Worm (Caenorhabditis elegans): ENCODE data around the gene acbp-7.

DNA sequence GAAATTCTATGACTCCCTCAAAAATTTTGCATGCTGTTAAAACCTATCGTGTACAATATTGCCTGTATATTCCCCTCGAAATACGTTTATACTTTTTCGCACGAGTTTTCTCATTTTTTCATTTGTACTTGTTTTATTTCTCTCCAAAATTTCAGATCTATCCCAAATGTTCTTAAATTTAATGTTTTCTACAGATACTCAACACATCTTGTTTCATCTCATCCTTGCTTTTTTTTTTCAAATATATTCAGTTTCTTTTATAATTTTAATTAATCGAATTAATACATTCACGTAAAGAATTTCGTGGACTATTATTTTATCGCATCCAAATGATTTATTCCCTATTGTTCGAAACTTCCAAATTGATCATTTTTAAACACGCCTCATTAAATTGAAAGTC, 17.4 kb downstream of the acbp-7 start, which contains the start of gene C35D10.8:
- TF ChIP-seq ztf-29 (GFP tag; IDR thresholded peaks at IDR 0.05) (no peak), cog-1 (tag; optimal IDR thresholded peaks at IDR 0.05) (no peak), flt-1 (GFP tag; IDR thresholded peaks at IDR 0.05) (no peak)
